Worm (Caenorhabditis elegans) whole organism, L4/young adult: ENCODE data around the gene enpl-1.

ENCODE experiments used
- W03F9.2 ChIP-seq: fragments of 150-350 bp; optimal IDR thresholded peaks from 2 replicates; lab custom pipeline; 2014; ENCODE audit warnings: missing biosample characterization, missing genetic modification characterization
- him-1 ChIP-seq: sonication (generic microtip); optimal IDR thresholded peaks from 2 replicates; lab custom pipeline; 2016; ENCODE audit warnings: missing genotype, missing genetic modification reagents, missing genetic modification characterization, missing compliant biosample characterization

DNA sequence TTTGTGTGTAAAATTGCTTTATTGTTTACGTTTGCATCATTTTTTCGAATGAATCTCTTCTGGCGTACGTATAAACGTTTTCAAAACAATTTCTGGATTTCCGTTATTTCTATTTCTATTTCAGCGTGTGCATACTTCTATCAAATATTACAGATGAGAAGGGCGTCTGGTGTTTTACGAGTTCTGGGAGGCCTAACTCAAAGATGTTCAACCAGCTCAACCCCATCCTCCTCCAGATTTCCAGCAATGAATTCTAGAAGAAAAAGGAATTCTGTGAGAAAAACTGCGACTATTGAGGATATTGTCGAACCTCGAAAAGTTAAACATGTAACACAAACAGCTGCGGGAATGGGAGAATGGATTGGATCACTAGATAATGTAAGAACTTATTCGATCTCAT lies 31.7 kb downstream of the enpl-1 start, which contains the start of gene C08F8.2:
- TF ChIP-seq him-1 (tag; lab: Kevin White, UChicago) (no peak), W03F9.2 (tag; lab: Kevin White, UChicago) (no peak)
